Worm (Caenorhabditis elegans): ENCODE data around the gene ard-1.

DNA sequence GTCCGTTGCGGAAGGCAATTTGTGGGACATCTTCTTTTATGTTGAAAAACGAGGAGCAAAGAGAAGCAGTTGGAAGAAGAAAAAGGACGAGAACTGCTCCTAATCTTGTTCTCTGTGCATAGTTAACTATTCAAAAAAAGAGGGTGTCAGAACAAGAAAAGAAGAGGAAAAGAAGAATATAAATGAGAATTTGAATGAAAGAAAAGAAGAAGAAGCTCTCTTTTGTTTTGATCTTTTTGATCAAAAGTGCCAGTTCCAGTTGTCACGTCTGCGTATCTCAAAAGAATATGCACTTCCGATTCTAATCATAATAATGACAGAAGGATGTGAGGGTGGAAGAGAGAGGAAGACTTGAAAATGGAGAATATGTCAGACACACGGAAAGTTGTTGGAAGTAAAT lies 36.1 kb upstream of the ard-1 start, which contains the start of gene M7.8:
- TF ChIP-seq lin-54 (GFP tag; optimal IDR thresholded peaks at IDR 0.05) (no peak), unc-62 (GFP tag; optimal IDR thresholded peaks at IDR 0.05) (no peak), ama-1 (optimal IDR thresholded peaks at IDR 0.05) (no peak), ama-1 (GFP tag; optimal IDR thresholded peaks at IDR 0.05) (no peak), lsy-27 (tag; optimal IDR thresholded peaks at IDR 0.05; ENCODE audit: borderline replicate concordance, insufficient read depth) (no peak), tlf-1 (GFP tag; optimal IDR thresholded peaks at IDR 0.05) (no peak), C17E4.6 (GFP tag; IDR thresholded peaks at IDR 0.05) (no peak), nhr-120 (GFP tag; IDR thresholded peaks at IDR 0.05) (no peak), lsl-1 (GFP tag; optimal IDR thresholded peaks at IDR 0.05) (no peak), madf-3 (GFP tag; IDR thresholded peaks at IDR 0.05) (no peak), pbrm-1 (GFP tag; IDR thresholded peaks at IDR 0.05) (no peak), ccch-3 (GFP tag; optimal IDR thresholded peaks at IDR 0.05) (no peak)

Data from whole organism, young adult.